Fruit fly (Drosophila melanogaster): ENCODE results near the gene deltaCOP.
A peak's percentile ranks its signal among the peaks of the same experiment; 100 is the strongest.

deltaCOP gene

DNA sequence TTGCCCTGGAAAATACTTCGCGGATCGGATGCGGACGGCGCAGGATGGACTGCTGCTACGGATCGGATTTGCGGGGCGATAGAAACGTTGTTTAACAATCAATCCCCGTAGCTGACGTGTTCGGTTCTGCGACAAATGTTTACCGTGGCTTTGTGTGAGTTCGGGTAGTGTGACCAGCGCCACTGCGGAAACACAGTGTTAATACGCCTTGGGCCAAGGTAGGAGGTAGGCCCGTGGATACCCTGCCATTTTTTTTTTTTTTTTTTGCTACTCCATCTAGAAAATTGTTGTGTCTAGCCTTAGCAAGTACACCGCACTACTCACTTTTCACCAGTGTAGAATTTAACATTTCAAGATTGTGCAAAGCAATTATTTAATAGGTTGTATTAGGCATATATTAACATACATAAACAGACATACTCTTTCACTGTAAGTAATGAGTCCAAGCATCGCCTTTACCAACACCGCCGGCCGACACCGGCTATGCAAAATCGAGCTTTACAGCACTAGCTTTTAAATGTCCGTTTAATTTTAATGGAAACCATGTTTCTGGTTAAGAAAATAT, at the start of gene deltaCOP:
Gene deltaCOP, minus strand, starts transcription at position 171 of the 565 bp plus-strand sequence.
- no peak for TF ChIP-seq CG8478 (optimal IDR thresholded peaks at IDR 0.05)
- no peak for TF ChIP-seq CTCF (optimal IDR thresholded peaks at IDR 0.05)

DNA sequence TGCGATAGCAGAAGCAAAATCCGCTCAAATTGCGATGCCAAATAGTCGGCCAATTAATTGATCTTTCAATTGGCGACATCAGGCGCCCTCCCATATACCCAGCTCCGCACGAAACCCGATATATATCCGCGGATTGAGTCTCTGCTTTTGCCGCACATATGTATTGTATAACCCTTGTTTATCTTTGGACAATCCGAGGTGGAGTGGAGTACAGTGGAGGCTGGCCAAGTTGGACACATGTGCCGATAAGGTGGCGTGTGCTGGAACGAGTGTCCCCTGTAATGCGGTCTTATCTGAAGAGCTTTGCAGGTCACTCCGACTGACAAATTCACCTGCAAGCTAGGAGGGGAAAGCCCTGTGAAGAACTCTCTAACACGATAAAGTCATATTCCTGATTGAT, 47.9 kb upstream of the deltaCOP start:
- no peak for TF ChIP-seq CG8478 (optimal IDR thresholded peaks at IDR 0.05)
- no peak for TF ChIP-seq CTCF (optimal IDR thresholded peaks at IDR 0.05)

DNA sequence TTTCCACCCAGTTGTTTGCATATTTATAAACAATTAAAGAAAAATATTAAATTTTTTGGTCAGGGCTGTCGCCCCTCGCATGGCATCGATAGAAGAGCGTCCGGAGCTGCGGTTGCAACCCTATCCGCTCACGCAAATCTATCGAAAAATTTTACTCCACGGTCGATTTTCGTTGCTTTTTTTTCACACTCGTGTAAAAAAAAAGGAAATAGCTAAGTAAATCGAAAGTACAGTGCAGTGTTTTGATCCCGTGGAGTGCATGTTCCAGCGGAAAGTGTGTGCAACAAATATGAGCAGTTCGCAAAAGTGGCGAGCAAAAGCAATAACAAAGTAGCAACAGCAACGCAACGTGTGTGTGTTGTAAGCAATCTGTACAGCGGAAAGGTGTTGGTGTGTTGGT, 47.2 kb upstream of the deltaCOP start, which contains the start of the genes Edem1 and Rbcn-3B:
Gene Edem1, minus strand, starts transcription at position 71 of the 400 bp plus-strand sequence.
Gene Rbcn-3B, plus strand, starts transcription at position 164 of the 400 bp plus-strand sequence.
- TF ChIP-seq CG8478 (optimal IDR thresholded peaks at IDR 0.05) (no peak), CTCF (optimal IDR thresholded peaks at IDR 0.05) (no peak)

DNA sequence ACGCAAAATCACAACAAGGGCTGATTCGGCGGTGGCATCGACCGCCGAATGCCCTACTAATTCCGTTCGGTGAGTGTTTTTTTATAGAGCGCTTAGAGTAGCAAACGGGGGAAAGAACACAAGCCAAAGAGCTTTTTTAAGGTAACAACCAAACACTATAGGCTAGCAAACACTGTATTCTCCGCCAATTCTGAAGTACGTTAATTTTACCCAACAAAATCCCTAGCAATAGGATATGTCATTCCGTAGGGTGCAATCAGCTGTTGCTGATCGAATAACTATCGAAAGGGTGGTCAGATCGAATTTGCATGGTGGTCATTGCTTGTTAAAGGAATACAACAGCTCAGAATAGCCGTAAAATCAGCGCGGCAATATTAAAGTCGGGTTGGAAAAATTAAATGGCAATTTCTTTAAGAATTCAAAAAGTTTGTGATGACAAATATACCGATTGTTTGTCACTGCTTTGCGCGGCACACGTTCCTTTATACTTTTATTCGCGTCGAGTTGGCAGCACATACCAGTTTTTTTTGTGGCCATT, 46.2 kb upstream of the deltaCOP start, which contains the start of gene mip130:
Gene mip130, plus strand, starts transcription at position 513 of the 538 bp plus-strand sequence.
- no peak for TF ChIP-seq CTCF (optimal IDR thresholded peaks at IDR 0.05)
- no peak for TF ChIP-seq CG8478 (optimal IDR thresholded peaks at IDR 0.05)

DNA sequence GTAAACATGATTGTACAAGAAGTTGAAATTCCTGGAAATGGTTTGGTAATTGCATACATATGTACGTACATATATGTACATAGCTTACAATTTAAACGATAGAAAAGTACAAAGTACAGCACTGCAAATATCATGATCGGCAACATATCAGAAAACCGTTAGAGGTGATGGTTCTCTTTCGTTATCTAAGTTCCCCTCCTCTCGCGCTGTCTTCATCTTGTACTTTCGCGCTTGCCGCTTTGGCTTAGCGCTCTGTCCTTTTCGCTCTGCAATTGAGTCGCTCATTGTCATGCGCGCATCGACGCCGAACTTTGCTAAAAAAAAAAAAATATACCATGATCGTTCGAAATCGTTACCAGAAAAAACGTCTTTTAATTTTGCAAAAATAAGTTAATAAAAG, 42.4 kb upstream of the deltaCOP start:
- TF ChIP-seq CTCF (optimal IDR thresholded peaks at IDR 0.05) (no peak), CG8478 (optimal IDR thresholded peaks at IDR 0.05) (no peak)

DNA sequence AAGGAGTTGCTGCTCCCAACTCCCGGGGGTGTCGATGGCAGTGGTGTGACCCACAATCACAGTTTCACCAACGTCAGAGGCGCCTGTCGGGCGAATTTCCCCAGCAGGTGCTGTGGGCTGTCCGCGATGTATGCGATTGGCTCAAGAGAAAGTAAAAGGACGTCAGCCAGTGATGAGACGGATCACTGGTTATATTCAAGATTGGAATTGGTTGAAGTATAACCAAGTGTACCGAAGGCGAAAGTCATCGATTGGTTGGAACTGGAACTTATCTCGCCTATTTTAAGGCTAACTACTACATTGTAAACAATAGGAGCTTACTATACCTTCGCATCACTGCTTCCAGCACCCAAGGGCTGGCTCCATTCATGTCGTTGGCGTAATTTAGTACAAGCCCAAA, 41.5 kb upstream of the deltaCOP start, which contains the start of gene CG32801:
Gene CG32801, minus strand, starts transcription at position 101 of the 400 bp plus-strand sequence.
- no peak for TF ChIP-seq CTCF (optimal IDR thresholded peaks at IDR 0.05)
- TF ChIP-seq CG8478 (optimal IDR thresholded peaks at IDR 0.05) = no peak

DNA sequence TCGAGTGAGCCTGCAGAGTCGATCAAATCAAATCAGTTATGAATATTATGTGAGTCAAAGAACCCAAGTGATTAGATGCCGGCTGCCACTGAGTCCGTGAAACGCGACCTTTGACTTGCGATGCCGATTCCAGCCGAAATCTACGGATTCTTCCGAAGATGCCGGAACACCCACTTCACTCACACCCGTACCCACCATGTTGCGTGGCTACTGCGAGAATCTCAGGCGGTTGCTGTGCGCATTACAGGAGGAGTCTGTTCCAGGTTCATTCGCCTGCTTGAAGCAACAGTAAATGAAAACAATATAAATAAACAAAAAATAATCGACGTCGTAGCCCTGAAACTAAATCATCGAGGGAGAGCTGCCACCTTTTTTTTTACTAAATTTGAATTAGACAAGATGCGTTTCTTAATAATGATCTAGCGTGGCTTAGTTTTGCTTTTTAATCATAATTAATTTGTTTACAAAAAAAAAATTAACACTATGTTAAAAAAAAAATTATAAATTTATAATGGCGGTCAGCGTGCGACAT, 40.1 kb upstream of the deltaCOP start, which contains the start of gene Ldaf1:
Gene Ldaf1, minus strand, starts transcription at position 307 of the 532 bp plus-strand sequence.
- TF ChIP-seq CTCF (optimal IDR thresholded peaks at IDR 0.05) (no peak), CG8478 (optimal IDR thresholded peaks at IDR 0.05) (no peak)

DNA sequence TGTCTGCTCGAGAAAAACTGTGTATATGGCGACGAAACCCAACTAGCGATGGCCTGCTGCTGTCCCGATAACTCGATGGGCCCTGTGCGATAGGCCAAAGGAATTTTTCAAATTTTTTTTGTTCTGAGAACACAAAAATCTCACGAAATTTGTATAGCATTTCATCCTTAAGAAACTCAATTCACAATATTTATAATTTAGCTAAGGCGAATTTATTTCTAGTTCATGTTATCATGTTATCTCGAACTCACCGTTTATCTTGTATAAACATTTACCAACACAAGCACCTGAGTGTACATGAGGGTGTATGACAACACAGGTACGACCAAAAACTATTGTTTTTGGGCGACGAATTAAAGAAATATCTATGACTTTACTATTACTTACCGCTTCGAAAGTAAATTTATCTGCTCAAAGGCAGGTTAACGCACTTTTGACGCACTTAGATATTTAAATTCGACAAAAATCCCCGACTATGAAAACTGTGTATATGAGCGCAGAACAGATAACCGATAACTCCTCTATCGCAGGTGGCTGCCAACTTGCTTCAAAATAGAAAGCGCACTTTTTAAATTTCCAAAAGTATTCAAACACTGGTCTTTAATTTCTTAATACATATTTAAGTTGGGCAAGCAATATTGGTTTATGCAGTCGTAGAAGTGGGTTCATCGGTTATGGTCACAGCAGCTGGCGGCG, 38.7 kb upstream of the deltaCOP start, which contains the start of gene arm:
Gene arm, minus strand, starts transcription at position 524 of the 696 bp plus-strand sequence.
- no peak for TF ChIP-seq CTCF (optimal IDR thresholded peaks at IDR 0.05)
- TF ChIP-seq CG8478 (optimal IDR thresholded peaks at IDR 0.05) = no peak

DNA sequence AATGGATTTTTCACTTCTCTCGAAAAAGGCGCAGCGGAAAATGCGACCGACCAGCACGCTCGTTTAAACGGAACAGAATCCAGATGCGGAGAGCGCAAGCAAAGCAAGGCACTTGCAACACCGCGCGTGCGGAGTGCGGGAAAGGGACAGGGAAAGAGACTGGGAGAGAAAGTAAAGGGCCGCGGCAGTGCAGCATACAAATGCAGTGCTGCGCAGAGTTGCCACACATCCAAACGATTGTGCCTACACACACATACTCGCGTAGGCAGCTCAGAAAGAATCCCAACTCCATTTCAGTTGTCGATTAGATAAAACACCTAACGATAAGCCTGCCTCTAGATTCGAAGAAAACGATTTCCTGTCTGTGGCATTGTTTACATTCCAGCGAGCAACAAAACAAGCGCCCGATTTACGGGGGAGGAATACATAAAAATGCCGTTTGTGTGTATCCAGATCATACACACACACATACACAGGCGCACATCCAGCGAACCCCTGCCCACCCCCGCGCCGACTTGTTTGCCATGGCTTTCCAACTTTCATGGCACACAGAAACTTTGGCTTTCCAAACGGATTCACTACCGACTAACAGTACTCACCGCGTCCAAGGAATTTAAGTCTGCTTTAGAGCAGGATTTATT, 38.0 kb upstream of the deltaCOP start:
- TF ChIP-seq CTCF (optimal IDR thresholded peaks at IDR 0.05) = no peak
- TF ChIP-seq CG8478 (optimal IDR thresholded peaks at IDR 0.05) = no peak

DNA sequence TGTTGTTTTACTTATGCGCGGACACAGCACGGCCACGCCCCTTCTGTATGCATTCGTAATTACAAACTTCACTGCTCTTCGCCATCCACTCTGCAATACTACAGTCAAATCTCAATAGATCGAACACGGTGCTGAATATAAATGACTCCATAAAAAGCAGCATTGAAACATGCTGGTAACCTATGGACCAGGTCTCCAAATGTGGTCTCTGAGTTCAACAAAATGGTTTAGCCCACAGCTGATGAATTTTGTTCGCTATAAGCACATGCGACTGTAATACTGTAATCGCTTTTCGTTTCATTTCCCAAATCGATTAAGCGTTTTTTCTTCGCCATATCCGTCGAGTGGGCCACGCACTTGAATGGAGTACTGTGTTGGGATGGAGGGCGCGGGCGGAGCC, 35.8 kb upstream of the deltaCOP start:
- no peak for TF ChIP-seq CG8478 (optimal IDR thresholded peaks at IDR 0.05)
- TF ChIP-seq CTCF (optimal IDR thresholded peaks at IDR 0.05) = no peak

DNA sequence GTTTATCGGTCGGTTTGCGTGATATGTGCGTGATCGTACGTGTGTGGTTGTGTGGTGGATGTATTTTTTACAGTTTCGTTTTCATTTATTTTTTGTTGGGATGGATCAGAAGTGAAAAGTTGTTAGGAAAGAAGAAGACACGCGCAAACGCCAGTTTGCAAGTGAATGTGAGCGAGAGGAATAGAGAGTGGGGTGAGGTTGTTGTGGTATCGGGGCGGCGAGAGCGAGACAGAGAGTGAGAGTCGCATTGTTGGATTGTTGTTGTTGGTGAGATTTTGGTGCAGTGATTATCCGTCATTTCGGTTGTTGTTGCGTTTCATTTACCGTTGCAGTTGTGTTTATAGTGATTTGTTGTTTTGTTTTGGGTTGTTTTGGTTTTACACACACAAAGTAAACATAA, 31.9 kb upstream of the deltaCOP start:
- TF ChIP-seq CTCF (optimal IDR thresholded peaks at IDR 0.05) = no peak
- no peak for TF ChIP-seq CG8478 (optimal IDR thresholded peaks at IDR 0.05)

DNA sequence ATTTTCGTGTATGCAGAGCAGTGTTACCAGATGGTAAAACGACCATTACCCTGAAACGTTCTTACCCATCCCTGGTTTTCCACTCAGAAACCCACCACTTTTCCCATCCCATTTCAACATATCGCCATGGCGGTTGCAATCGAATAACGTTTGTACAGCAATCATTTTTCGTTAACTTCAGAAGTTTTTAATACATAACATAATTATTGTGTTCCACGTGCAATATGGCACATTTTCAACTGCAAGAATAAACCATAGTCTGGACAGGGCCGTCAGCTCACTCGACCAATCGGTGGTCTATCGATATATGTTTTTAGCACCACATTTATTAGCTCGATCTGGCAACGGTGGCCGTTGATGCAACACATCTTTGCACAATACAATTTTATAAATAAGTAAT, 28.3 kb upstream of the deltaCOP start, which contains the start of the genes trr and mRpL16:
Gene trr, minus strand, starts transcription at position 25 of the 400 bp plus-strand sequence.
Gene mRpL16, plus strand, starts transcription at position 331 of the 400 bp plus-strand sequence.
- TF ChIP-seq CG8478 (optimal IDR thresholded peaks at IDR 0.05) = no peak
- TF ChIP-seq CTCF (optimal IDR thresholded peaks at IDR 0.05) = peak in 1 of 2 experiments; percentile 33

DNA sequence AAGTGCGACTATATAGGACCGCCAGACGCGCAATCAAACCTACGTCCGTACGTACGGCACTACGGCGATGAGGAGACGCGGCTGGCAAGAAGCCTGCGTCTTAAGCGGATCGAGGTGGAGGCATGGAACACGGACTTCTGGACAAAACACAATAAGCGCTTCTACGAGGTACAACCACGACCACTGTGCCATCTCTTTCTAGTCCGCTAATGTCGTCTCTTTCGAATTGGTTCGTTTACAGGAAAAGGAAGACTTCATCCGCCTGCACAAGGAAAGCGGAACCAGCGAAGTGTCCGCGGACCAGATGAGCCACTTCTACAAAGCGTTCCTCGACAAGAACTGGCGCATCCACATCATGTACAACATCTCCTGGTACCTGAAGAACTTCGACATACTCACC, 19.2 kb upstream of the deltaCOP start:
- TF ChIP-seq CG8478 (optimal IDR thresholded peaks at IDR 0.05) (no peak), CTCF (optimal IDR thresholded peaks at IDR 0.05) (no peak)

DNA sequence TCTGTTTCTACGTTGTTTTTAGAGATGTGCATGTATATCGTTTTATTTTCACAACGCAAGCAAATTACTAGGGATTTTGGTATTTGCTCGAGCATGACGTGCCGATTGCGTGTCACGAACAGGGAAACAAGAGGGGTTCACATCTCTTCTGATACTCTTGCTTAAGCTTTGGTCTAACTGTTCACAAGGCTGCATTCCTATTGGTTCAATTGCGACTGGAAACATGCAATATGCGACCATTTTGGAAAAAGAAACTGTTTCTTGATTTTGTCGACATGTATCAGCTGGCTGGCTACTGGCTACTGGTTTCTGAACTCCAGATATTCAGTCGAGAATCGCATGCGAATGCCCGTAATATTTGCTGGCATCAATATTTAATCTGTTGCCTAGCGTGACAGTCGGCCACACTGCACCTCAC, 18.6 kb upstream of the deltaCOP start, which contains the start of gene Coa8:
Gene Coa8, plus strand, starts transcription at position 144 of the 418 bp plus-strand sequence.
- no peak for TF ChIP-seq CG8478 (optimal IDR thresholded peaks at IDR 0.05)
- TF ChIP-seq CTCF (optimal IDR thresholded peaks at IDR 0.05) = no peak
